Worm (Caenorhabditis elegans) whole organism, L3 larva: Measurements from ENCODE around the gene dohh-1.
A peak's percentile ranks its signal among the peaks of the same experiment; 100 is the strongest.

Source experiments
- R02D3.7 ChIP-seq: fragments of 150-350 bp; optimal IDR thresholded peaks from 2 replicates; lab custom pipeline; 2014; ENCODE audit warnings: missing biosample characterization, missing genetic modification characterization
- ZK546.5 ChIP-seq: sonication (generic microtip); optimal IDR thresholded peaks from 2 replicates; lab custom pipeline; 2017; ENCODE audit warnings: missing biosample characterization, missing genetic modification characterization
- aly-2 ChIP-seq: fragments of 150-350 bp; optimal IDR thresholded peaks from 2 replicates; lab custom pipeline; 2014; ENCODE audit warnings: missing biosample characterization, missing genetic modification characterization
- ama-1 ChIP-seq: fragments of 150-350 bp; optimal IDR thresholded peaks from 2 replicates; lab custom pipeline; 2018
- ceh-16 ChIP-seq: sonication (generic microtip); optimal IDR thresholded peaks from 2 replicates; lab custom pipeline; 2017; ENCODE audit warnings: missing biosample characterization, missing genetic modification characterization
- ceh-28 ChIP-seq: fragments of 150-350 bp; optimal IDR thresholded peaks from 2 replicates; lab custom pipeline; 2014; ENCODE audit warnings: missing biosample characterization, missing genetic modification reagents, missing genetic modification characterization
- ceh-82 ChIP-seq: fragments of 150-350 bp; optimal IDR thresholded peaks from 2 replicates; lab custom pipeline; 2014; ENCODE audit warnings: missing biosample characterization, missing genetic modification characterization
- ceh-9 ChIP-seq: sonication (generic microtip); optimal IDR thresholded peaks from 2 replicates; lab custom pipeline; 2018; ENCODE audit warnings: missing biosample characterization, missing genetic modification characterization
- daf-12 ChIP-seq: fragments of 150-350 bp; optimal IDR thresholded peaks from 2 replicates; lab custom pipeline; 2014; ENCODE audit warnings: missing biosample characterization, missing genetic modification reagents, missing genetic modification characterization
- egl-27 ChIP-seq: sonication (generic microtip); optimal IDR thresholded peaks from 4 replicates; lab custom pipeline; 2017; ENCODE audit warnings: missing biosample characterization, missing genetic modification reagents, missing genetic modification characterization
- egl-5 ChIP-seq: fragments of 150-350 bp; optimal IDR thresholded peaks from 2 replicates; lab custom pipeline; 2017; ENCODE audit warnings: missing biosample characterization, missing genetic modification reagents, missing genetic modification characterization, inconsistent platforms
- elt-1 ChIP-seq: fragments of 150-350 bp; optimal IDR thresholded peaks from 2 replicates; lab custom pipeline; 2014; ENCODE audit warnings: missing biosample characterization, missing genetic modification characterization
- elt-2 ChIP-seq: sonication (generic microtip); optimal IDR thresholded peaks from 2 replicates; lab custom pipeline; 2016; ENCODE audit warnings: missing genetic modification reagents, mild to moderate bottlenecking, missing genetic modification characterization, missing compliant biosample characterization
- elt-3 ChIP-seq, 3 experiments: fragments of 150-350 bp in 1 of 3; sonication (generic microtip) in 2 of 3; optimal IDR thresholded peaks; 2 replicates in 2 of 3; 4 replicates in 1 of 3; lab custom pipeline; 2014 to 2017; ENCODE audit warnings: missing biosample characterization in 3 of 3, missing genetic modification characterization in 3 of 3
- eor-1 ChIP-seq, 2 experiments: fragments of 150-350 bp; optimal IDR thresholded peaks; 2 replicates each; lab custom pipeline; 2014 to 2018; ENCODE audit warnings: missing biosample characterization in 2 of 2, missing genetic modification characterization in 2 of 2
- fkh-10 ChIP-seq: sonication (generic microtip); optimal IDR thresholded peaks from 2 replicates; lab custom pipeline; 2017; ENCODE audit warnings: missing biosample characterization, missing genetic modification reagents, missing genetic modification characterization
- fkh-2 ChIP-seq: fragments of 150-350 bp; optimal IDR thresholded peaks from 2 replicates; lab custom pipeline; 2014; ENCODE audit warnings: missing biosample characterization, missing genetic modification reagents, missing genetic modification characterization
- fos-1 ChIP-seq: fragments of 150-350 bp; optimal IDR thresholded peaks from 2 replicates; lab custom pipeline; 2014; ENCODE audit warnings: missing biosample characterization, missing genetic modification characterization
- hmg-11 ChIP-seq: sonication (generic microtip); optimal IDR thresholded peaks from 2 replicates; lab custom pipeline; 2016; ENCODE audit warnings: missing genetic modification characterization, missing compliant biosample characterization
- jun-1 ChIP-seq: fragments of 150-350 bp; optimal IDR thresholded peaks from 2 replicates; lab custom pipeline; 2014; ENCODE audit warnings: missing biosample characterization, missing genetic modification reagents, missing genetic modification characterization
- lin-15B ChIP-seq: fragments of 150-350 bp; optimal IDR thresholded peaks from 2 replicates; lab custom pipeline; 2014; ENCODE audit warnings: missing biosample characterization, missing genetic modification characterization
- lin-39 ChIP-seq: fragments of 150-350 bp; optimal IDR thresholded peaks from 2 replicates; lab custom pipeline; 2018; ENCODE audit warnings: missing biosample characterization, missing genetic modification reagents, missing genetic modification characterization
- lsy-12 ChIP-seq: sonication (generic microtip); optimal IDR thresholded peaks from 2 replicates; lab custom pipeline; 2016; ENCODE audit warnings: mild to moderate bottlenecking, missing genetic modification characterization, missing compliant biosample characterization
- mdl-1 ChIP-seq: fragments of 150-350 bp; optimal IDR thresholded peaks from 2 replicates; lab custom pipeline; 2014; ENCODE audit warnings: missing biosample characterization, missing genetic modification characterization
- mml-1 ChIP-seq: fragments of 150-350 bp; sonication (generic microtip); optimal IDR thresholded peaks from 3 replicates; lab custom pipeline; 2014; ENCODE audit warnings: missing biosample characterization, missing genetic modification characterization
- nfya-1 ChIP-seq: sonication (generic microtip); optimal IDR thresholded peaks from 2 replicates; lab custom pipeline; 2017; ENCODE audit warnings: missing genetic modification characterization, mild to moderate bottlenecking, missing compliant biosample characterization, antibody characterized with exemption, moderate library complexity; ENCODE audit not compliant: insufficient read depth
- nhr-11 ChIP-seq: fragments of 150-350 bp; optimal IDR thresholded peaks from 2 replicates; lab custom pipeline; 2014; ENCODE audit warnings: missing biosample characterization, missing genetic modification characterization
- nhr-12 ChIP-seq: fragments of 150-350 bp; optimal IDR thresholded peaks from 2 replicates; lab custom pipeline; 2014; ENCODE audit warnings: missing biosample characterization, missing genetic modification characterization
- nhr-23 ChIP-seq: fragments of 150-350 bp; optimal IDR thresholded peaks from 2 replicates; lab custom pipeline; 2014; ENCODE audit warnings: missing biosample characterization, missing genetic modification reagents, missing genetic modification characterization
- nhr-237 ChIP-seq: fragments of 150-350 bp; optimal IDR thresholded peaks from 2 replicates; lab custom pipeline; 2014; ENCODE audit warnings: missing biosample characterization, missing genetic modification characterization
- nhr-25 ChIP-seq: sonication (generic microtip); optimal IDR thresholded peaks from 2 replicates; lab custom pipeline; 2017; ENCODE audit warnings: missing biosample characterization, missing genetic modification characterization
- nhr-28 ChIP-seq: fragments of 150-350 bp; optimal IDR thresholded peaks from 2 replicates; lab custom pipeline; 2014; ENCODE audit warnings: missing biosample characterization, missing genetic modification characterization
- nhr-43 ChIP-seq: sonication (generic microtip); optimal IDR thresholded peaks from 2 replicates; lab custom pipeline; 2016; ENCODE audit warnings: mild to moderate bottlenecking, missing genetic modification characterization, missing compliant biosample characterization; ENCODE audit not compliant: poor library complexity, severe bottlenecking
- nhr-67 ChIP-seq: fragments of 150-350 bp; optimal IDR thresholded peaks from 2 replicates; lab custom pipeline; 2014; ENCODE audit warnings: missing biosample characterization, missing genetic modification characterization
- nhr-76 ChIP-seq: fragments of 150-350 bp; sonication (generic microtip); optimal IDR thresholded peaks from 5 replicates; lab custom pipeline; 2014; ENCODE audit warnings: missing biosample characterization, missing genetic modification characterization
- nhr-77 ChIP-seq: fragments of 150-350 bp; optimal IDR thresholded peaks from 2 replicates; lab custom pipeline; 2014; ENCODE audit warnings: missing biosample characterization, missing genetic modification characterization
- pha-4 ChIP-seq: fragments of 150-350 bp; optimal IDR thresholded peaks from 2 replicates; lab custom pipeline; 2014; ENCODE audit warnings: missing biosample characterization, missing genetic modification reagents, missing genetic modification characterization
- pqm-1 ChIP-seq: fragments of 150-350 bp; optimal IDR thresholded peaks from 2 replicates; lab custom pipeline; 2017; ENCODE audit warnings: missing biosample characterization, missing genetic modification characterization, inconsistent platforms
- sea-2 ChIP-seq: fragments of 150-350 bp; sonication (generic microtip); optimal IDR thresholded peaks from 4 replicates; lab custom pipeline; 2014; ENCODE audit warnings: missing biosample characterization, missing genetic modification reagents, missing genetic modification characterization
- skn-1 ChIP-seq: fragments of 150-350 bp; optimal IDR thresholded peaks from 2 replicates; lab custom pipeline; 2014; ENCODE audit warnings: missing biosample characterization, missing genetic modification characterization
- snpc-4 ChIP-seq: fragments of 150-350 bp; optimal IDR thresholded peaks from 2 replicates; lab custom pipeline; 2014; ENCODE audit warnings: missing biosample characterization, missing genetic modification characterization
- tbx-2 ChIP-seq: sonication (generic microtip); optimal IDR thresholded peaks from 2 replicates; lab custom pipeline; 2016; ENCODE audit warnings: mild to moderate bottlenecking, missing genetic modification characterization, missing compliant biosample characterization
- unc-39 ChIP-seq: sonication (generic microtip); optimal IDR thresholded peaks from 4 replicates; lab custom pipeline; 2017; ENCODE audit warnings: missing biosample characterization, missing genetic modification characterization
- unc-62 ChIP-seq: fragments of 150-350 bp; sonication (generic microtip); optimal IDR thresholded peaks from 4 replicates; lab custom pipeline; 2014; ENCODE audit warnings: missing biosample characterization, missing genetic modification reagents, missing genetic modification characterization
- zag-1 ChIP-seq: fragments of 150-350 bp; optimal IDR thresholded peaks from 2 replicates; lab custom pipeline; 2014; ENCODE audit warnings: missing biosample characterization, missing genetic modification characterization
- ztf-11 ChIP-seq: fragments of 150-350 bp; optimal IDR thresholded peaks from 2 replicates; lab custom pipeline; 2014; ENCODE audit warnings: missing biosample characterization, missing genetic modification characterization
- ztf-4 ChIP-seq: fragments of 150-350 bp; optimal IDR thresholded peaks from 2 replicates; lab custom pipeline; 2014; ENCODE audit warnings: missing biosample characterization, missing genetic modification characterization

The dohh-1 gene

ce11 chrII:10537988-10538387, 41.8 kb upstream of the dohh-1 start:
- TF ChIP-seq elt-3 (tag; optimal IDR thresholded peaks at IDR 0.05; lab: Kevin White, UChicago) (no peak), nhr-23 (tag; lab: Kevin White, UChicago) (peak; percentile 64), fos-1 (tag; lab: Kevin White, UChicago) (no peak), pha-4 (tag; lab: Kevin White, UChicago) (peak; percentile 61), R02D3.7 (tag; lab: Kevin White, UChicago) (peak; percentile 14), ceh-16 (tag; lab: Kevin White, UChicago) (no peak), hmg-11 (tag; lab: Kevin White, UChicago) (peak; percentile 30), lin-15B (tag; lab: Kevin White, UChicago) (peak; percentile 39), elt-2 (tag; lab: Kevin White, UChicago) (peak; percentile 28), nfya-1 (peak; percentile 50), nhr-43 (peak; percentile 79), sea-2 (no peak), jun-1 (no peak), lsy-12 (tag; lab: Kevin White, UChicago) (peak; percentile 51), egl-5 (tag; lab: Kevin White, UChicago) (peak; percentile 16)
- TF ChIP-seq, all 47 proteins: peak for 10

- TF ChIP-seq sea-2 (no peak), ceh-82 (no peak), ceh-9 (tag; lab: Kevin White, UChicago) (no peak)
Measured at ce11 chrII:10539232-10539631, 40.5 kb upstream of the dohh-1 start, which contains the start of gene R166.3. Gene R166.3 (minus strand): TSS chrII:10539332.

DNA sequence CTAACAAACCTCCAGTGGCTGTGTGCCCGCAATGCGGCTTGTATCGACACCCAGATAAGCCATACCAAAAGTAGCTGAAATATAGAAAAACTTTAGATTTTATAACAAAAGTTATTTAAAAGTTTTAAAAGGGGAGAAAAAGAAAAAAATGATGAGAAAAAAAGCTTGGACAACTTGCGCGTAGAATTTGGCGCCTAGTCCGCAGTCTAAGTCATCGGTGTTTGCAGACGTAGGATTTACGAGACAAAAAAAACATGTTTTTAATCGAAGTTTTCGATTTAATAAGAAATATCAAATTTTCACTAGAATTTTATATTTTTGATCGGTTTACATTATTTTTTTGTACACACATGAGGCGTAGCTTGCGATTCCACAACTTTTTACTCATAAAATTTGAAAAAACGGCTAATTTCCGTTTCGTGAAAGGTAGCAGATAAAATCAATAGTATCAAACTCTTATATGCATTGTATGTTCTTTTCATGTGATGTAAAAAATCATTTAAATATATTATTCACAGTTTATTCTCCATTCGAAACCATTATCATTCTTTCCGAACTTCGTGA, 37.8 kb upstream of the dohh-1 start, which contains the start of gene pro-1:
TSS of gene pro-1 (minus strand) at position 74 of the 564 bp plus-strand sequence.
- TF ChIP-seq nhr-25 (tag; lab: Kevin White, UChicago) = peak; percentile 62
- peak; percentile 34 for TF ChIP-seq ceh-28
- no peak for TF ChIP-seq ceh-16 (tag; lab: Kevin White, UChicago)
- TF ChIP-seq nhr-43 = peak; percentile 79
- no peak for TF ChIP-seq ztf-11 (tag; lab: Kevin White, UChicago)
- TF ChIP-seq egl-5 (tag; lab: Kevin White, UChicago) = no peak
- peak; percentile 57 for TF ChIP-seq jun-1
- TF ChIP-seq ZK546.5 (tag; lab: Kevin White, UChicago) = peak; percentile 23
- peak; percentile 95 for TF ChIP-seq lsy-12 (tag; lab: Kevin White, UChicago)
- no peak for TF ChIP-seq nhr-76 (tag; lab: Kevin White, UChicago)
- peak; percentile 51 for TF ChIP-seq pqm-1 (tag; lab: Kevin White, UChicago)
- TF ChIP-seq unc-39 (tag; lab: Kevin White, UChicago) = no peak
- no peak for TF ChIP-seq elt-1 (tag; lab: Kevin White, UChicago)
- no peak for TF ChIP-seq sea-2
- TF ChIP-seq egl-27 (tag; lab: Kevin White, UChicago) = no peak
- TF ChIP-seq ceh-82 = no peak
- TF ChIP-seq snpc-4 = no peak
- TF ChIP-seq nhr-28 (tag; lab: Kevin White, UChicago) = peak; percentile 29
- no peak for TF ChIP-seq fkh-10 (GFP tag; lab: Kevin White, UChicago)
- TF ChIP-seq tbx-2 = peak; percentile 60
- peak; percentile 42 for TF ChIP-seq lin-15B (tag; lab: Kevin White, UChicago)
- TF ChIP-seq elt-2 (tag; lab: Kevin White, UChicago) = peak; percentile 56
- peak; percentile 96 for TF ChIP-seq R02D3.7 (tag; lab: Kevin White, UChicago)
- TF ChIP-seq ceh-9 (tag; lab: Kevin White, UChicago) = no peak
- no peak for TF ChIP-seq zag-1 (tag; lab: Kevin White, UChicago)
- peak; percentile 4 for TF ChIP-seq hmg-11 (tag; lab: Kevin White, UChicago)
- no peak for TF ChIP-seq nhr-237 (tag; lab: Kevin White, UChicago)
- TF ChIP-seq fkh-2 = no peak
- TF ChIP-seq pha-4 (tag; lab: Kevin White, UChicago) = peak; percentile 91
- TF ChIP-seq ztf-4 (tag; lab: Kevin White, UChicago) = peak; percentile 78
- no peak for TF ChIP-seq nhr-67 (tag; lab: Kevin White, UChicago)
- TF ChIP-seq lin-39 (tag; lab: Kevin White, UChicago) = peak; percentile 62
- TF ChIP-seq nhr-12 (tag; lab: Kevin White, UChicago) = no peak
- peak; percentile 32 for TF ChIP-seq aly-2 (tag; lab: Kevin White, UChicago)
- TF ChIP-seq mml-1 (tag; lab: Kevin White, UChicago) = no peak
- no peak for TF ChIP-seq nhr-77
- no peak for TF ChIP-seq elt-3 (tag; optimal IDR thresholded peaks at IDR 0.05; lab: Kevin White, UChicago)
- no peak for TF ChIP-seq daf-12 (tag; lab: Kevin White, UChicago)
- TF ChIP-seq nfya-1 = peak; percentile 66
- peak; percentile 74 for TF ChIP-seq skn-1 (tag; lab: Kevin White, UChicago)
- TF ChIP-seq nhr-23 (tag; lab: Kevin White, UChicago) = peak; percentile 79
- no peak for TF ChIP-seq fos-1 (tag; lab: Kevin White, UChicago)
- peak; percentile 97 for TF ChIP-seq ama-1
- no peak for TF ChIP-seq eor-1 (tag; optimal IDR thresholded peaks at IDR 0.05; lab: Kevin White, UChicago)
- no peak for TF ChIP-seq unc-62 (GFP tag; lab: Kevin White, UChicago)
- TF ChIP-seq nhr-11 (tag; lab: Kevin White, UChicago) = no peak
- TF ChIP-seq mdl-1 = no peak
